Worm (Caenorhabditis elegans) whole organism, young adult: ENCODE measurements around the gene F52E4.5.

ENCODE experiments used
- B0019.2 ChIP-seq: fragments of 200-800 bp; sonication (Bioruptor generic); conservative IDR thresholded peaks from 2 replicates; pipeline ENCODE4 v1.3.6; 2022; ENCODE audit warnings: missing genetic modification reagents, missing genetic modification characterization, missing compliant biosample characterization
- B0261.1 ChIP-seq: sonication (generic microtip); optimal IDR thresholded peaks from 2 replicates; lab custom pipeline; 2016; ENCODE audit warnings: mild to moderate bottlenecking, missing genetic modification characterization, moderate library complexity, missing compliant biosample characterization
- B0336.3 ChIP-seq: fragments of 200-800 bp; sonication (Bioruptor generic); IDR thresholded peaks from 2 replicates; pipeline ENCODE4 v1.3.6; 2022; ENCODE audit warnings: missing genetic modification characterization, missing compliant biosample characterization
- C17E4.6 ChIP-seq: fragments of 200-800 bp; sonication (Bioruptor generic); IDR thresholded peaks from 2 replicates; pipeline ENCODE4 v1.3.6; 2022; ENCODE audit warnings: missing genetic modification reagents, missing genetic modification characterization, missing compliant biosample characterization
- F10E7.11 ChIP-seq: sonication (generic microtip); optimal IDR thresholded peaks from 2 replicates; lab custom pipeline; 2017; ENCODE audit warnings: mild to moderate bottlenecking, missing genetic modification characterization, moderate library complexity, missing compliant biosample characterization
- F23B12.7 ChIP-seq: sonication (generic microtip); optimal IDR thresholded peaks from 2 replicates; lab custom pipeline; 2017; ENCODE audit warnings: missing genetic modification characterization, mild to moderate bottlenecking, missing compliant biosample characterization, antibody characterized with exemption, moderate library complexity; ENCODE audit not compliant: insufficient read depth
- F55B11.4 ChIP-seq: sonication (generic microtip); optimal IDR thresholded peaks from 2 replicates; lab custom pipeline; 2016; ENCODE audit warnings: missing compliant biosample characterization, missing genetic modification characterization, borderline replicate concordance; ENCODE audit not compliant: insufficient read depth
- K11D2.4 ChIP-seq: fragments of 200-800 bp; sonication (Bioruptor generic); IDR thresholded peaks from 2 replicates; pipeline ENCODE4 v1.3.6; 2022; ENCODE audit warnings: missing genetic modification reagents, missing genetic modification characterization, missing compliant biosample characterization
- K12H6.12 ChIP-seq: fragments of 200-800 bp; sonication (Bioruptor generic); optimal IDR thresholded peaks from 2 replicates; lab custom pipeline; 2018; ENCODE audit warnings: mild to moderate bottlenecking, missing genetic modification characterization, missing compliant biosample characterization
- Y53F4B.3 ChIP-seq: fragments of 200-800 bp; sonication (Bioruptor generic); IDR thresholded peaks from 2 replicates; pipeline ENCODE4 v1.3.6; 2022; ENCODE audit warnings: missing genetic modification reagents, missing genetic modification characterization, missing compliant biosample characterization
- ZK185.1 ChIP-seq: sonication (generic microtip); optimal IDR thresholded peaks from 2 replicates; lab custom pipeline; 2016; ENCODE audit warnings: mild to moderate bottlenecking, missing genetic modification characterization, missing compliant biosample characterization; ENCODE audit not compliant: poor library complexity, severe bottlenecking
- akir-1 ChIP-seq: fragments of 200-800 bp; sonication (Bioruptor generic); optimal IDR thresholded peaks from 2 replicates; lab custom pipeline; 2018; ENCODE audit warnings: mild to moderate bottlenecking, missing genetic modification characterization, moderate library complexity, missing compliant biosample characterization
- ama-1 ChIP-seq, 3 experiments: fragments of 150-350 bp in 1 of 3; sonication (generic microtip) in 2 of 3; optimal IDR thresholded peaks; 2 replicates each; lab custom pipeline; 2014 to 2018; ENCODE audit warnings: missing biosample characterization in 2 of 3, missing genetic modification characterization in 2 of 3, missing genetic modification reagents in 2 of 3
- aptf-3 ChIP-seq: fragments of 200-800 bp; sonication (Bioruptor generic); IDR thresholded peaks from 2 replicates; pipeline ENCODE4 v1.3.6; 2022; ENCODE audit warnings: missing genetic modification characterization, missing compliant biosample characterization
- atf-7 ChIP-seq: sonication (generic microtip); optimal IDR thresholded peaks from 2 replicates; lab custom pipeline; 2017; ENCODE audit warnings: mild to moderate bottlenecking, missing genetic modification characterization, missing compliant biosample characterization
- attf-3 ChIP-seq: fragments of 200-800 bp; sonication (Bioruptor generic); conservative IDR thresholded peaks from 2 replicates; pipeline ENCODE4 v1.3.6; 2022; ENCODE audit warnings: missing genetic modification reagents, missing genetic modification characterization, missing compliant biosample characterization
- attf-5 ChIP-seq: fragments of 200-800 bp; sonication (Bioruptor generic); optimal IDR thresholded peaks from 2 replicates; lab custom pipeline; 2018; ENCODE audit warnings: mild to moderate bottlenecking, missing genetic modification characterization, missing compliant biosample characterization
- bed-1 ChIP-seq: fragments of 200-800 bp; sonication (Bioruptor generic); IDR thresholded peaks from 2 replicates; pipeline ENCODE4 v1.3.6; 2022; ENCODE audit warnings: missing genetic modification reagents, missing genetic modification characterization, missing compliant biosample characterization
- ccch-3 ChIP-seq: fragments of 200-800 bp; sonication (Bioruptor generic); optimal IDR thresholded peaks from 2 replicates; lab custom pipeline; 2018; ENCODE audit warnings: mild to moderate bottlenecking, missing genetic modification characterization, missing compliant biosample characterization
- cebp-1 ChIP-seq, 2 experiments: fragments of 200-800 bp in 1 of 2; sonication (Bioruptor generic) in 1 of 2; sonication (generic microtip) in 1 of 2; IDR thresholded peaks in 1 of 2; optimal IDR thresholded peaks in 1 of 2; 2 replicates each; pipeline versions ENCODE4 v1.3.6 to Lab custom; 2017 to 2022; ENCODE audit warnings: missing compliant biosample characterization in 2 of 2, missing genetic modification characterization in 2 of 2, mild to moderate bottlenecking in 1 of 2, missing genetic modification reagents in 1 of 2, moderate library complexity in 1 of 2
- cebp-2 ChIP-seq: fragments of 200-800 bp; sonication (Bioruptor generic); IDR thresholded peaks from 2 replicates; pipeline ENCODE4 v1.3.6; 2022; ENCODE audit warnings: missing genetic modification characterization, missing compliant biosample characterization
- ceh-40 ChIP-seq: fragments of 200-800 bp; sonication (Bioruptor generic); IDR thresholded peaks from 2 replicates; pipeline ENCODE4 v1.3.6; 2022; ENCODE audit warnings: missing genetic modification characterization, missing compliant biosample characterization
- ceh-58 ChIP-seq: fragments of 200-800 bp; sonication (Bioruptor generic); IDR thresholded peaks from 2 replicates; pipeline ENCODE4 v1.3.6; 2022; ENCODE audit warnings: missing genetic modification characterization, missing compliant biosample characterization
- dpff-1 ChIP-seq: sonication (generic microtip); optimal IDR thresholded peaks from 2 replicates; lab custom pipeline; 2017; ENCODE audit warnings: mild to moderate bottlenecking, missing genetic modification characterization, missing compliant biosample characterization
- dpl-1 ChIP-seq: fragments of 150-350 bp; optimal IDR thresholded peaks from 2 replicates; lab custom pipeline; 2014; ENCODE audit warnings: missing biosample characterization, missing genetic modification reagents, missing genetic modification characterization
- efl-1 ChIP-seq: fragments of 150-350 bp; optimal IDR thresholded peaks from 2 replicates; lab custom pipeline; 2014; ENCODE audit warnings: missing biosample characterization, missing genetic modification reagents, missing genetic modification characterization
- hlh-26 ChIP-seq: fragments of 200-800 bp; sonication (Bioruptor generic); conservative IDR thresholded peaks from 2 replicates; pipeline ENCODE4 v1.3.6; 2022; ENCODE audit warnings: missing genetic modification reagents, missing genetic modification characterization, missing compliant biosample characterization
- lag-1 ChIP-seq: fragments of 200-800 bp; sonication (Bioruptor generic); IDR thresholded peaks from 2 replicates; pipeline ENCODE4 v1.3.6; 2022; ENCODE audit warnings: missing genetic modification reagents, missing genetic modification characterization, missing compliant biosample characterization
- let-607 ChIP-seq, 2 experiments: fragments of 200-800 bp in 1 of 2; sonication (Bioruptor generic) in 1 of 2; sonication (generic microtip) in 1 of 2; optimal IDR thresholded peaks; 2 replicates each; lab custom pipeline; 2016 to 2018; ENCODE audit warnings: mild to moderate bottlenecking in 2 of 2, missing compliant biosample characterization in 2 of 2, missing genetic modification characterization in 2 of 2, moderate library complexity in 2 of 2, missing genotype in 1 of 2
- lin-40 ChIP-seq: sonication (generic microtip); optimal IDR thresholded peaks from 2 replicates; lab custom pipeline; 2016; ENCODE audit warnings: missing genetic modification characterization, mild to moderate bottlenecking, missing compliant biosample characterization, missing genotype, missing genetic modification reagents
- lir-1 ChIP-seq: fragments of 200-800 bp; sonication (Bioruptor generic); conservative IDR thresholded peaks from 2 replicates; pipeline ENCODE4 v1.3.6; 2022; ENCODE audit warnings: missing genetic modification reagents, missing genetic modification characterization, missing compliant biosample characterization
- madf-6 ChIP-seq: fragments of 200-800 bp; sonication (Bioruptor generic); IDR thresholded peaks from 2 replicates; pipeline ENCODE4 v1.3.6; 2022; ENCODE audit warnings: missing genetic modification reagents, missing genetic modification characterization, missing compliant biosample characterization
- madf-8 ChIP-seq: fragments of 200-800 bp; sonication (Bioruptor generic); conservative IDR thresholded peaks from 2 replicates; pipeline ENCODE4 v1.3.6; 2022; ENCODE audit warnings: missing genetic modification reagents, missing genetic modification characterization, missing compliant biosample characterization
- nfya-2 ChIP-seq: fragments of 200-800 bp; sonication (Bioruptor generic); IDR thresholded peaks from 2 replicates; pipeline ENCODE4 v1.3.6; 2022; ENCODE audit warnings: missing genetic modification reagents, missing genetic modification characterization, missing compliant biosample characterization
- nhr-120 ChIP-seq: fragments of 200-800 bp; sonication (Bioruptor generic); IDR thresholded peaks from 2 replicates; pipeline ENCODE4 v1.3.6; 2022; ENCODE audit warnings: missing genetic modification characterization, missing compliant biosample characterization
- nhr-179 ChIP-seq: sonication (generic microtip); optimal IDR thresholded peaks from 2 replicates; lab custom pipeline; 2016; ENCODE audit warnings: mild to moderate bottlenecking, missing genetic modification characterization, missing compliant biosample characterization
- nhr-27 ChIP-seq: fragments of 200-800 bp; sonication (Bioruptor generic); optimal IDR thresholded peaks from 2 replicates; lab custom pipeline; 2018; ENCODE audit warnings: mild to moderate bottlenecking, missing genetic modification characterization, moderate library complexity, missing compliant biosample characterization
- nhr-80 ChIP-seq: sonication (generic microtip); optimal IDR thresholded peaks from 2 replicates; lab custom pipeline; 2016; ENCODE audit warnings: missing genetic modification characterization, missing compliant biosample characterization
- pha-4 ChIP-seq: fragments of 150-350 bp; sonication (generic microtip); optimal IDR thresholded peaks from 2 replicates; lab custom pipeline; 2014; ENCODE audit warnings: missing biosample characterization, missing genetic modification reagents, missing genetic modification characterization
- rcor-1 ChIP-seq: fragments of 200-800 bp; sonication (Bioruptor generic); IDR thresholded peaks from 2 replicates; pipeline ENCODE4 v1.3.6; 2022; ENCODE audit warnings: missing genetic modification reagents, missing genetic modification characterization, missing compliant biosample characterization
- rpc-1 ChIP-seq, 2 experiments: fragments of 150-350 bp in 1 of 2; sonication (generic microtip) in 1 of 2; optimal IDR thresholded peaks; 2 replicates each; lab custom pipeline; 2014 to 2018; ENCODE audit warnings: missing biosample characterization in 1 of 2, missing genetic modification characterization in 1 of 2, missing genetic modification reagents in 1 of 2, missing genotype in 1 of 2
- snpc-1.1 ChIP-seq: sonication (generic microtip); optimal IDR thresholded peaks from 2 replicates; lab custom pipeline; 2017; ENCODE audit warnings: missing genetic modification characterization, mild to moderate bottlenecking, missing compliant biosample characterization, antibody characterized with exemption, moderate library complexity, missing genotype, missing genetic modification reagents; ENCODE audit not compliant: insufficient read depth
- snpc-3.4 ChIP-seq: sonication (generic microtip); optimal IDR thresholded peaks from 2 replicates; lab custom pipeline; 2017; ENCODE audit warnings: missing genetic modification characterization, mild to moderate bottlenecking, missing compliant biosample characterization, antibody characterized with exemption, moderate library complexity, missing genotype, missing genetic modification reagents
- somi-1 ChIP-seq: fragments of 200-800 bp; sonication (Bioruptor generic); optimal IDR thresholded peaks from 2 replicates; lab custom pipeline; 2018; ENCODE audit warnings: mild to moderate bottlenecking, missing genetic modification characterization, missing compliant biosample characterization
- tlf-1 ChIP-seq: fragments of 200-800 bp; sonication (Bioruptor generic); optimal IDR thresholded peaks from 2 replicates; lab custom pipeline; 2018; ENCODE audit warnings: mild to moderate bottlenecking, missing genetic modification characterization, missing compliant biosample characterization
- zim-3 ChIP-seq: sonication (generic microtip); optimal IDR thresholded peaks from 2 replicates; lab custom pipeline; 2017; ENCODE audit warnings: mild to moderate bottlenecking, missing genetic modification characterization, moderate library complexity, missing compliant biosample characterization
- ztf-28 ChIP-seq: fragments of 200-800 bp; sonication (Bioruptor generic); IDR thresholded peaks from 2 replicates; pipeline ENCODE4 v1.3.6; 2022; ENCODE audit warnings: missing genetic modification reagents, missing genetic modification characterization, missing compliant biosample characterization

Gene F52E4.5

DNA sequence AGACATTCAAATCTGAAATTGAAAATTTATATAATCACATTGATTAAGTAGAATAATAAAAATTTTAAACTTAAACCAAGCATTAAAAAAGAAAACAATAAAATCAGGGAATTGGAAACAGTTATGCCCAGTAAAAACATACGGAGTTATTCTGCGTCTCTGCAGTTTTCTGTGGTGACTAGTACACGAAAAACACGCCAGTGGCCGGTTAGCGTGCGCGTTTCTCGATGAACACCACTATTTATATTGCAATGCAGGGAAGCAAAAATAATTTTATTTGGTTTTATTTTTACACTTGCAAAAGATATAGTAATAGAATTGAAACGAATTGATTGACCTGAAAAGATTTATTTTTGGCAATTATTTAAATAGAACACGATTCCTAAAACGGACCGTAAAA, 12.7 kb upstream of the F52E4.5 start, which contains the start of gene sec-3 (continued):
- peak; percentile 22; the same call in 1 of the 2 replicates for TF ChIP-seq lir-1 (GFP tag; lab: Robert Waterston, UW)
- TF ChIP-seq lag-1, result no peak
- TF ChIP-seq zim-3 (tag; lab: Kevin White, UChicago), result no peak
- TF ChIP-seq aptf-3, result no peak
- TF ChIP-seq ama-1 (optimal IDR thresholded peaks at IDR 0.05; lab: Kevin White, UChicago), result no peak
- no peak for TF ChIP-seq ama-1 (GFP tag; optimal IDR thresholded peaks at IDR 0.05; lab: Kevin White, UChicago)
- TF ChIP-seq ztf-28 (GFP tag; lab: Robert Waterston, UW), result no peak
- TF ChIP-seq hlh-26 (GFP tag; lab: Robert Waterston, UW), result no peak
- peak; percentile 53 for TF ChIP-seq tlf-1
- TF ChIP-seq cebp-1 (GFP tag; IDR thresholded peaks at IDR 0.05; lab: Robert Waterston, UW), result no peak
- TF ChIP-seq cebp-1 (tag; optimal IDR thresholded peaks at IDR 0.05; lab: Kevin White, UChicago), result peak; percentile 83
- peak; percentile 35 for TF ChIP-seq somi-1 (GFP tag; lab: Kevin White, UChicago)
- TF ChIP-seq snpc-3.4, result peak; percentile 9
- no peak for TF ChIP-seq Y53F4B.3 (GFP tag; lab: Robert Waterston, UW)
- peak; percentile 69 for TF ChIP-seq pha-4 (tag; lab: Kevin White, UChicago)
- TF ChIP-seq akir-1, result no peak
- no peak for TF ChIP-seq ceh-40 (GFP tag; lab: Robert Waterston, UW)
- TF ChIP-seq dpff-1 (tag; lab: Kevin White, UChicago), result no peak
- TF ChIP-seq atf-7 (tag; lab: Kevin White, UChicago), result no peak
- peak; percentile 84 for TF ChIP-seq attf-5 (GFP tag; lab: Kevin White, UChicago)
- no peak for TF ChIP-seq efl-1 (GFP tag; lab: Kevin White, UChicago)
- no peak for TF ChIP-seq madf-6 (GFP tag; lab: Robert Waterston, UW)
- peak; percentile 74 for TF ChIP-seq ZK185.1
- no peak for TF ChIP-seq B0019.2 (GFP tag; lab: Robert Waterston, UW)
- TF ChIP-seq ceh-58 (GFP tag; lab: Robert Waterston, UW), result no peak
- TF ChIP-seq let-607 (tag; optimal IDR thresholded peaks at IDR 0.05; lab: Kevin White, UChicago), result peak; percentile 10 to 42
- no peak for TF ChIP-seq attf-3 (GFP tag; lab: Robert Waterston, UW)
- no peak for TF ChIP-seq rcor-1 (GFP tag; lab: Robert Waterston, UW)
- TF ChIP-seq nhr-80, result peak; percentile 93
- no peak for TF ChIP-seq snpc-1.1 (tag; lab: Kevin White, UChicago)
- TF ChIP-seq nhr-120, result no peak
- peak; percentile 88 for TF ChIP-seq lin-40 (tag; lab: Kevin White, UChicago)
- TF ChIP-seq C17E4.6, result no peak
- TF ChIP-seq nhr-179 (tag; lab: Kevin White, UChicago), result no peak
- no peak for TF ChIP-seq rpc-1 (optimal IDR thresholded peaks at IDR 0.05; lab: Kevin White, UChicago)
- no peak for TF ChIP-seq rpc-1 (tag; optimal IDR thresholded peaks at IDR 0.05; lab: Kevin White, UChicago)
- no peak for TF ChIP-seq ccch-3
- no peak for TF ChIP-seq nhr-27 (tag; lab: Kevin White, UChicago)
- no peak for TF ChIP-seq bed-1 (GFP tag; lab: Robert Waterston, UW)
- TF ChIP-seq F10E7.11 (tag; lab: Kevin White, UChicago), result no peak
- TF ChIP-seq cebp-2, result no peak
- peak; percentile 76 for TF ChIP-seq F23B12.7 (tag; lab: Kevin White, UChicago)
- no peak for TF ChIP-seq F55B11.4 (tag; lab: Kevin White, UChicago)
- no peak for TF ChIP-seq madf-8 (GFP tag; lab: Robert Waterston, UW)
- TF ChIP-seq B0261.1, result no peak
- TF ChIP-seq nfya-2, result no peak
- TF ChIP-seq K11D2.4 (GFP tag; lab: Robert Waterston, UW), result peak; percentile 77; the same call in 1 of the 2 replicates
- peak; percentile 14 for TF ChIP-seq dpl-1 (GFP tag; lab: Kevin White, UChicago)
- TF ChIP-seq B0336.3 (GFP tag; lab: Robert Waterston, UW), result peak; percentile 58
- peak; percentile 79 for TF ChIP-seq K12H6.12 (tag; lab: Kevin White, UChicago)
